Fruit fly (Drosophila melanogaster): ENCODE data around the gene Ogg1.
A peak's percentile ranks its signal among the peaks of the same experiment; 100 is the strongest.

Gene Ogg1

dm6 chrX:8681189-8681821 is 8.8 kb upstream of the Ogg1 start, which contains the start of gene CAH3 (continued):
- TF ChIP-seq CG4854 (GFP tag; optimal IDR thresholded peaks at IDR 0.05), result peak; percentile 88
- peak; percentile 97 for TF ChIP-seq CG1603 (tag; optimal IDR thresholded peaks at IDR 0.05)
- peak; percentile 83 for TF ChIP-seq ap (GFP tag; IDR thresholded peaks at IDR 0.05)
- TF ChIP-seq cato (GFP tag; optimal IDR thresholded peaks at IDR 0.05; ENCODE audit: borderline replicate concordance), result peak; percentile 84
- peak; percentile 96 for TF ChIP-seq CG14710 (tag; optimal IDR thresholded peaks at IDR 0.05)
- peak; percentile 92 for TF ChIP-seq nerfin-1 (tag; optimal IDR thresholded peaks at IDR 0.05)
- peak; percentile 89 for TF ChIP-seq pnt (GFP tag; optimal IDR thresholded peaks at IDR 0.05)
- peak; percentile 95 for TF ChIP-seq CG10979 (tag; optimal IDR thresholded peaks at IDR 0.05)
- TF ChIP-seq sisA (GFP tag; IDR thresholded peaks at IDR 0.05), result peak; percentile 84
- TF ChIP-seq CG10366 (GFP tag; IDR thresholded peaks at IDR 0.05), result peak; percentile 91
- TF ChIP-seq z (GFP tag; IDR thresholded peaks at IDR 0.05), result 0 out of 3 replicates have a peak, but pooled peaks have one; percentile 18
- peak; percentile 82 for TF ChIP-seq CG6654 (GFP tag; optimal IDR thresholded peaks at IDR 0.05)
- TF ChIP-seq CG15269 (tag; optimal IDR thresholded peaks at IDR 0.05), result peak; percentile 95
- TF ChIP-seq pita (GFP tag; optimal IDR thresholded peaks at IDR 0.05), result no peak
- TF ChIP-seq CG8089 (GFP tag; optimal IDR thresholded peaks at IDR 0.05), result peak; percentile 92
- TF ChIP-seq CG1647 (GFP tag; optimal IDR thresholded peaks at IDR 0.05), result peak; percentile 91
- peak; percentile 92 for TF ChIP-seq CG17359 (tag; optimal IDR thresholded peaks at IDR 0.05)
- peak; percentile 74 for TF ChIP-seq CG6272 (GFP tag; IDR thresholded peaks at IDR 0.05)
- TF ChIP-seq CG7987 (GFP tag; optimal IDR thresholded peaks at IDR 0.05), result peak; percentile 81
- peak; percentile 77 for TF ChIP-seq CG10431 (GFP tag; optimal IDR thresholded peaks at IDR 0.05)
- TF ChIP-seq slou (GFP tag; optimal IDR thresholded peaks at IDR 0.05), result peak; percentile 82
- peak; percentile 90 for TF ChIP-seq NK7.1 (GFP tag; optimal IDR thresholded peaks at IDR 0.05)
- peak; percentile 92 for TF ChIP-seq Oli (tag; optimal IDR thresholded peaks at IDR 0.05)
- TF ChIP-seq CG15601 (tag; optimal IDR thresholded peaks at IDR 0.05), result peak; percentile 91
- TF ChIP-seq eve (GFP tag; optimal IDR thresholded peaks at IDR 0.05), result peak; percentile 23 to 97
- TF ChIP-seq CG17328 (GFP tag; IDR thresholded peaks at IDR 0.05), result peak; percentile 95
- peak; percentile 81 for TF ChIP-seq lbe (GFP tag; optimal IDR thresholded peaks at IDR 0.05)
- peak; percentile 90 for TF ChIP-seq wdn (GFP tag; IDR thresholded peaks at IDR 0.05)
- peak; percentile 92 for TF ChIP-seq CG4328 (GFP tag; optimal IDR thresholded peaks at IDR 0.05)
- TF ChIP-seq CG11695 (GFP tag; IDR thresholded peaks at IDR 0.05), result peak; percentile 93
- TF ChIP-seq Mad (GFP tag; optimal IDR thresholded peaks at IDR 0.05), result peak; percentile 94
- TF ChIP-seq bab2 (GFP tag; optimal IDR thresholded peaks at IDR 0.05), result peak; percentile 94
- TF ChIP-seq wor (GFP tag; IDR thresholded peaks at IDR 0.05), result peak; percentile 82
- peak; percentile 92 for TF ChIP-seq CG1792 (GFP tag; optimal IDR thresholded peaks at IDR 0.05)
- peak; percentile 87 for TF ChIP-seq CG3407 (GFP tag; optimal IDR thresholded peaks at IDR 0.05)
- peak; percentile 93 for TF ChIP-seq Awh (GFP tag; IDR thresholded peaks at IDR 0.05)
- TF ChIP-seq CG43689 (GFP tag; IDR thresholded peaks at IDR 0.05), result peak; percentile 80
- peak; percentile 91 for TF ChIP-seq so (GFP tag; IDR thresholded peaks at IDR 0.05)
- TF ChIP-seq Hr3 (GFP tag; optimal IDR thresholded peaks at IDR 0.05), result peak; percentile 87
- 0 out of 4 replicates have a peak, but pooled peaks have one; percentile 15 for TF ChIP-seq Dll (GFP tag; IDR thresholded peaks at IDR 0.05; ENCODE audit: partially characterized antibody)
- no peak for TF ChIP-seq sc (optimal IDR thresholded peaks at IDR 0.05)
- TF ChIP-seq sc (GFP tag; optimal IDR thresholded peaks at IDR 0.05), result peak; percentile 85
- TF ChIP-seq CG5953 (GFP tag; IDR thresholded peaks at IDR 0.05), result peak; percentile 86; the same call in 1 of the 2 replicates
- TF ChIP-seq tio (GFP tag; optimal IDR thresholded peaks at IDR 0.05), result peak; percentile 90
- TF ChIP-seq CG13287 (GFP tag; IDR thresholded peaks at IDR 0.05; ENCODE audit: partially characterized antibody), result no peak
- TF ChIP-seq h (optimal IDR thresholded peaks at IDR 0.05), result no peak
- peak; percentile 76 for TF ChIP-seq rib (GFP tag; IDR thresholded peaks at IDR 0.05)
- peak; percentile 96 for TF ChIP-seq CG13424 (tag; optimal IDR thresholded peaks at IDR 0.05)
- no peak; the same call in 1 of the 2 replicates for TF ChIP-seq CG42726 (GFP tag; IDR thresholded peaks at IDR 0.05; ENCODE audit: partially characterized antibody)
- TF ChIP-seq CG15696 (tag; optimal IDR thresholded peaks at IDR 0.05), result peak; percentile 94
- TF ChIP-seq CG8478 (optimal IDR thresholded peaks at IDR 0.05), result no peak
